Worm (Caenorhabditis elegans) whole organism, L4 larva: ENCODE results near the gene his-70.

ENCODE experiments used
- pqm-1 ChIP-seq: sonication (generic microtip); optimal IDR thresholded peaks from 2 replicates; lab custom pipeline; 2017; ENCODE audit warnings: missing biosample characterization, missing genetic modification characterization
- snpc-4 ChIP-seq: fragments of 150-350 bp; optimal IDR thresholded peaks from 2 replicates; lab custom pipeline; 2014; ENCODE audit warnings: missing biosample characterization, missing genetic modification characterization
- ztf-11 ChIP-seq: fragments of 150-350 bp; optimal IDR thresholded peaks from 2 replicates; lab custom pipeline; 2014; ENCODE audit warnings: missing biosample characterization, missing genetic modification characterization

DNA sequence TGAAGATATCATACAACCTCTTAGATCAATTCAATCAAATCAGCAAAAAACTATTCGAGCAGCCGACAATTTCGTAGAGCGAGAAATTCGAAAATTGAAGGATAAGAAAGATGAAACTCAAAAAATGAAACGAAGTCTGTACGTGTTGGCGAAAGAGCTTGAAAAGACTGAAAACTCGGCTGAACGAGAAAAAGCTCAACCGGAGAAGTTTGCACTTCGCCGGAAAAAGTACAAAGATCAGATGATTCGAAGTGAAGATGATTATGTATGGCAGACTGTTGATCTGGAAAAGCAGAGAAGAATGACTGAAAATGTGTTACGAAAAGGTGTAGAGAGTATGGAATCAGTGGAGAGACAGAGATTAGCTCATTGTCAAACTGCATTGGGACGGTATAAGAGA is 46.9 kb downstream of the his-70 start:
- TF ChIP-seq pqm-1 (tag; lab: Kevin White, UChicago) (no peak), snpc-4 (no peak), ztf-11 (tag; lab: Kevin White, UChicago) (no peak)
